Worm (Caenorhabditis elegans): ENCODE measurements around the gene gldi-8.

Gene gldi-8

ce11 chrIII:12556104-12556503 is 43.4 kb downstream of the gldi-8 start:
- TF ChIP-seq sma-9 (GFP tag; optimal IDR thresholded peaks at IDR 0.05) (peak; percentile 79), sma-9 (tag; optimal IDR thresholded peaks at IDR 0.05) (no peak), blmp-1 (tag; optimal IDR thresholded peaks at IDR 0.05; ENCODE audit: insufficient read depth) (no peak), nhr-129 (tag; optimal IDR thresholded peaks at IDR 0.05) (peak; percentile 70), ama-1 (optimal IDR thresholded peaks at IDR 0.05) (no peak), Y55F3AM.14 (GFP tag; optimal IDR thresholded peaks at IDR 0.05) (peak; percentile 42), ceh-16 (tag; optimal IDR thresholded peaks at IDR 0.05) (no peak), mab-5 (tag; optimal IDR thresholded peaks at IDR 0.05) (no peak), peb-1 (tag; optimal IDR thresholded peaks at IDR 0.05) (no peak), ceh-82 (tag; optimal IDR thresholded peaks at IDR 0.05) (no peak), aly-2 (tag; optimal IDR thresholded peaks at IDR 0.05) (no peak), zag-1 (tag; optimal IDR thresholded peaks at IDR 0.05) (peak; percentile 68), mdl-1 (tag; optimal IDR thresholded peaks at IDR 0.05) (peak; percentile 65 to 85), nhr-10 (tag; optimal IDR thresholded peaks at IDR 0.05) (no peak), nhr-25 (tag; optimal IDR thresholded peaks at IDR 0.05) (no peak), nhr-6 (tag; optimal IDR thresholded peaks at IDR 0.05) (no peak), F13H6.1 (tag; optimal IDR thresholded peaks at IDR 0.05) (peak; percentile 88), nhr-237 (tag; optimal IDR thresholded peaks at IDR 0.05) (no peak), nhr-23 (tag; optimal IDR thresholded peaks at IDR 0.05) (no peak), lin-13 (GFP tag; optimal IDR thresholded peaks at IDR 0.05) (peak; percentile 29), ztf-4 (tag; optimal IDR thresholded peaks at IDR 0.05) (peak; percentile 29), ztf-1 (GFP tag; conservative IDR thresholded peaks at IDR 0.05) (no peak), egl-27 (tag; optimal IDR thresholded peaks at IDR 0.05) (peak; percentile 40), sma-3 (GFP tag; optimal IDR thresholded peaks at IDR 0.05) (no peak), dmd-4 (tag; optimal IDR thresholded peaks at IDR 0.05) (no peak), lin-11 (tag; optimal IDR thresholded peaks at IDR 0.05) (no peak), lin-39 (tag; optimal IDR thresholded peaks at IDR 0.05) (no peak), skn-1 (tag; optimal IDR thresholded peaks at IDR 0.05) (no peak), nhr-77 (tag; optimal IDR thresholded peaks at IDR 0.05) (no peak), alr-1 (tag; optimal IDR thresholded peaks at IDR 0.05) (no peak), R02D3.7 (tag; optimal IDR thresholded peaks at IDR 0.05) (no peak), sem-4 (tag; optimal IDR thresholded peaks at IDR 0.05) (peak; percentile 83), ZK546.5 (tag; optimal IDR thresholded peaks at IDR 0.05) (no peak), mbf-1 (tag; optimal IDR thresholded peaks at IDR 0.05) (no peak), C34F6.9 (tag; optimal IDR thresholded peaks at IDR 0.05) (peak; percentile 81), nhr-11 (tag; optimal IDR thresholded peaks at IDR 0.05) (no peak), snpc-4 (tag; optimal IDR thresholded peaks at IDR 0.05) (no peak), nhr-21 (tag; optimal IDR thresholded peaks at IDR 0.05) (no peak), lsy-2 (tag; optimal IDR thresholded peaks at IDR 0.05) (peak in 1 of 2 experiments; percentile 72), crh-2 (tag; optimal IDR thresholded peaks at IDR 0.05) (peak; percentile 13), fos-1 (tag; optimal IDR thresholded peaks at IDR 0.05) (no peak), unc-55 (GFP tag; optimal IDR thresholded peaks at IDR 0.05) (peak; percentile 58)

ce11 chrIII:12551253-12551652 is 48.3 kb downstream of the gldi-8 start:
- TF ChIP-seq elt-1 (tag; optimal IDR thresholded peaks at IDR 0.05) = no peak
- TF ChIP-seq mab-5 (tag; optimal IDR thresholded peaks at IDR 0.05) = no peak
- TF ChIP-seq nhr-6 (tag; optimal IDR thresholded peaks at IDR 0.05) = no peak
- no peak for TF ChIP-seq ztf-11 (tag; optimal IDR thresholded peaks at IDR 0.05)
- TF ChIP-seq ama-1 (optimal IDR thresholded peaks at IDR 0.05) = no peak
- no peak for TF ChIP-seq ZK546.5 (tag; optimal IDR thresholded peaks at IDR 0.05)
- peak; percentile 46 for TF ChIP-seq sma-3 (GFP tag; optimal IDR thresholded peaks at IDR 0.05)
- TF ChIP-seq nhr-129 (tag; optimal IDR thresholded peaks at IDR 0.05) = no peak
- TF ChIP-seq unc-62 (GFP tag; optimal IDR thresholded peaks at IDR 0.05) = no peak
- no peak for TF ChIP-seq unc-39 (tag; optimal IDR thresholded peaks at IDR 0.05)
- TF ChIP-seq blmp-1 (tag; optimal IDR thresholded peaks at IDR 0.05; ENCODE audit: insufficient read depth) = peak; percentile 0
- no peak for TF ChIP-seq dmd-4 (tag; optimal IDR thresholded peaks at IDR 0.05)
- TF ChIP-seq crh-2 (tag; optimal IDR thresholded peaks at IDR 0.05) = peak; percentile 25
- TF ChIP-seq lin-11 (tag; optimal IDR thresholded peaks at IDR 0.05) = no peak
- TF ChIP-seq lin-13 (GFP tag; optimal IDR thresholded peaks at IDR 0.05) = no peak
- no peak for TF ChIP-seq egl-27 (tag; optimal IDR thresholded peaks at IDR 0.05)
- no peak for TF ChIP-seq unc-55 (GFP tag; optimal IDR thresholded peaks at IDR 0.05)
- TF ChIP-seq lin-39 (tag; optimal IDR thresholded peaks at IDR 0.05) = no peak
- TF ChIP-seq nhr-77 (tag; optimal IDR thresholded peaks at IDR 0.05) = no peak
- no peak for TF ChIP-seq snpc-4 (tag; optimal IDR thresholded peaks at IDR 0.05)
- TF ChIP-seq F13H6.1 (tag; optimal IDR thresholded peaks at IDR 0.05) = no peak
- peak; percentile 73 for TF ChIP-seq C34F6.9 (tag; optimal IDR thresholded peaks at IDR 0.05)
- TF ChIP-seq nhr-12 (tag; optimal IDR thresholded peaks at IDR 0.05) = no peak
- no peak for TF ChIP-seq ztf-1 (GFP tag; conservative IDR thresholded peaks at IDR 0.05)
- TF ChIP-seq nhr-21 (tag; optimal IDR thresholded peaks at IDR 0.05) = peak; percentile 5
- TF ChIP-seq sma-9 (GFP tag; optimal IDR thresholded peaks at IDR 0.05) = peak; percentile 45
- no peak for TF ChIP-seq sma-9 (tag; optimal IDR thresholded peaks at IDR 0.05)
- TF ChIP-seq ztf-4 (tag; optimal IDR thresholded peaks at IDR 0.05) = no peak
- no peak for TF ChIP-seq nhr-25 (tag; optimal IDR thresholded peaks at IDR 0.05)

All from whole organism, L2 larva.